Worm (Caenorhabditis elegans): Measurements from ENCODE around the gene cpg-2.

cpg-2 gene

DNA sequence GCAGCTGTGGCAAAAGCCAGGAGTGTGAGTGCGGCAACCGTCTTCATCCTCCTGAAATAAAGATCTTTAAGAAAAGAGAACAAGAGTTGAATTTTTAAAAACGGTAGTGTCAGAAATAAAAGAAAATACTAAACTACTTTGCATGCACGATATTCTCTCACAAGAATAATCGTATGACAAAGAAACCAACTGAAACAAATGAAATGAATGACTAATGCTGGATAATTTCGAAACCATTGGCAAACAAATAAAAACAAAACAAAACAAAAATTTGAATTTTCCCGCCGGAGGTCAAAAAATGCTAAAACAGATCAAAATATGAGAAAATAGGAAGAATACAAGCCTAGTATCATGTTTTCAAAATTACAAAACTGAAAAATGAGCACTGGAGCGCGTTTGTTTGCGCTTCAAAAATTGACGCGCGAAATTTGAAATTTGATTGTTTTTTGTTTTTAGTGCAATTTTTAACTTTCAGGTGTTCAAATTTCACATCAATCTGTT is at the start of gene cpg-2:
Gene cpg-2, minus strand, starts transcription at position 51 of the 501 bp plus-strand sequence.
- TF ChIP-seq unc-130 (tag; optimal IDR thresholded peaks at IDR 0.05): no peak
- no peak for TF ChIP-seq snu-23 (GFP tag; optimal IDR thresholded peaks at IDR 0.05)
- no peak for TF ChIP-seq nhr-76 (tag; optimal IDR thresholded peaks at IDR 0.05)
- no peak for TF ChIP-seq nhr-77 (tag; optimal IDR thresholded peaks at IDR 0.05)
- TF ChIP-seq mdl-1 (tag; optimal IDR thresholded peaks at IDR 0.05): no peak
- no peak for TF ChIP-seq irx-1 (tag; optimal IDR thresholded peaks at IDR 0.05)
- TF ChIP-seq nhr-84 (tag; optimal IDR thresholded peaks at IDR 0.05): no peak
- TF ChIP-seq aha-1 (tag; optimal IDR thresholded peaks at IDR 0.05): no peak
- no peak for TF ChIP-seq dsc-1 (tag; optimal IDR thresholded peaks at IDR 0.05)
- TF ChIP-seq nhr-20 (tag; optimal IDR thresholded peaks at IDR 0.05): no peak

DNA sequence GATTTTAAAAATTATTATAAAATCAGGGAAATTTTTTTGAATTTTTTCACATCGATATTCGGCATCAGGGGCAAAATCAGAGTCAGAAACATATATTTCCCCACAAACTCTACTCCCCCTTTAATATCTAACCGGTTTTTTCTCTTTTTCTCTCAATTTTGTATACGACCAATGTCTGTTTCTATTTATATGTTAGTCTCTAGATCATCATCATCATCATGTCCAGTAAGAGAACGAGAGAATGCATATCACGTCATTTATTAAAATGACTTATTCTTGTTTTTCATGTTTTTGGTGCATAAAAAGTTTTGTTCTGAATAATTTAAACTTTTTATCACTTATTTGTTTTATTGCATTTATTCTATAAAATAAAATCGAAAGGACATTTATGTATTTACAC is 48.8 kb upstream of the cpg-2 start:
- TF ChIP-seq unc-130 (tag; optimal IDR thresholded peaks at IDR 0.05) (no peak), nhr-28 (tag; optimal IDR thresholded peaks at IDR 0.05) (no peak), nhr-19 (GFP tag; conservative IDR thresholded peaks at IDR 0.05) (peak; percentile 26; the same call in 1 of the 2 replicates), efl-3 (GFP tag; optimal IDR thresholded peaks at IDR 0.05) (no peak), ceh-90 (tag; optimal IDR thresholded peaks at IDR 0.05) (no peak), lin-14 (GFP tag; optimal IDR thresholded peaks at IDR 0.05) (peak; percentile 51), lsy-2 (tag; optimal IDR thresholded peaks at IDR 0.05) (peak in 1 of 2 experiments; percentile 17), nhr-20 (tag; optimal IDR thresholded peaks at IDR 0.05) (peak; percentile 17), irx-1 (tag; optimal IDR thresholded peaks at IDR 0.05) (no peak), snu-23 (GFP tag; optimal IDR thresholded peaks at IDR 0.05) (peak; percentile 13), nhr-12 (tag; optimal IDR thresholded peaks at IDR 0.05) (no peak), pax-3 (tag; optimal IDR thresholded peaks at IDR 0.05) (no peak), zip-4 (GFP tag; optimal IDR thresholded peaks at IDR 0.05) (no peak), nhr-47 (tag; optimal IDR thresholded peaks at IDR 0.05) (no peak), nhr-71 (tag; optimal IDR thresholded peaks at IDR 0.05) (peak; percentile 23), swsn-7 (tag; optimal IDR thresholded peaks at IDR 0.05) (no peak), grh-1 (GFP tag; IDR thresholded peaks at IDR 0.05) (peak; percentile 74), nhr-237 (tag; optimal IDR thresholded peaks at IDR 0.05) (no peak), fkh-8 (tag; optimal IDR thresholded peaks at IDR 0.05) (no peak)

DNA sequence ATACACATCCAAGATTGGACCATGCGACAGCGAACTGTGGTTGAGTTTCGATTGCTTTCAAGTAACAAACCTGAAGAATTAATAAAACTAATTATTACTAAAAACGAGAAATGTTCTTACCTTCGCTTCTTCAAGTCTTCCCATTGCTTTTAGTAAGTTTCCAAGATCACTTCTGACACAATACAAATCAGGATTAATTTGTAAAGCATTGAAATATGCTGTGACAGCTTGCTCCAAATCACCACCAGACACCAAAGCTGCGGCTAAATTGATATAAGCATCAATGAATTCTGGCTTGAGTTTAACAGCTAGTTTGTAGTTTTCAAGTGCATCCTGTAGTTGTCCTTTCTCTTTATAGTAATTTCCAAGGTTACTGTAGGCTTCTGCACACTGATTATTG is 46.4 kb upstream of the cpg-2 start:
- TF ChIP-seq fkh-8 (tag; optimal IDR thresholded peaks at IDR 0.05): no peak
- TF ChIP-seq xbp-1 (tag; optimal IDR thresholded peaks at IDR 0.05): no peak
- TF ChIP-seq egl-27 (tag; optimal IDR thresholded peaks at IDR 0.05): no peak
- TF ChIP-seq tlp-1 (tag; optimal IDR thresholded peaks at IDR 0.05): no peak
- no peak for TF ChIP-seq zag-1 (tag; optimal IDR thresholded peaks at IDR 0.05)
- no peak for TF ChIP-seq dsc-1 (tag; optimal IDR thresholded peaks at IDR 0.05)
- no peak for TF ChIP-seq fkh-10 (GFP tag; optimal IDR thresholded peaks at IDR 0.05)
- TF ChIP-seq blmp-1 (tag; optimal IDR thresholded peaks at IDR 0.05): no peak
- no peak for TF ChIP-seq nhr-85 (tag)
- no peak for TF ChIP-seq egl-13 (tag; optimal IDR thresholded peaks at IDR 0.05)
- no peak for TF ChIP-seq ztf-4 (tag; optimal IDR thresholded peaks at IDR 0.05)
- no peak for TF ChIP-seq C16A3.4 (tag; optimal IDR thresholded peaks at IDR 0.05)

DNA sequence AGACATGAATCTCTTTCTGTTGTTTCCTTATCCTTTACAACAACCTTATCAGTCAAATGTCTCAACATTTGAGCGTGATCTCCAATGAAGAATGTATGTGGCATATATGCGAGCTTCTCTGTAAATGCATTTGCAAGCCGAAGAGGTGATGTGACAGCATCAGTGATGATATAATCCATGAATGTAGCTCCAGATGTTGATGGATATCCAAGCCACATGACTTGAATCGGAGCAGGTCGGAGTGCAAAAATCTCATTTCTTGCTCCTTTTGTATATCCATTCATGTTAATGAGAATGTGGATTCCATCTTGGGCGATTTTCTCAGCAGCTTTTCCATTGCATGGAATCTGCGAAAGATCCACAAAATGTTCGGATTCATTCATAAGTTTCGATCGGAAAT is 44.4 kb upstream of the cpg-2 start:
- TF ChIP-seq nhr-47 (tag; optimal IDR thresholded peaks at IDR 0.05) (no peak), efl-1 (optimal IDR thresholded peaks at IDR 0.05) (no peak), efl-1 (GFP tag; optimal IDR thresholded peaks at IDR 0.05 in 1 of 2) (peak in 1 of 2 experiments; percentile 86), lin-39 (tag; optimal IDR thresholded peaks at IDR 0.05) (no peak)

Data from whole organism, L1 larva.